Fruit fly (Drosophila melanogaster): Measurements from ENCODE around the gene CG32756.
A peak's percentile ranks its signal among the peaks of the same experiment; 100 is the strongest.

Gene CG32756

DNA sequence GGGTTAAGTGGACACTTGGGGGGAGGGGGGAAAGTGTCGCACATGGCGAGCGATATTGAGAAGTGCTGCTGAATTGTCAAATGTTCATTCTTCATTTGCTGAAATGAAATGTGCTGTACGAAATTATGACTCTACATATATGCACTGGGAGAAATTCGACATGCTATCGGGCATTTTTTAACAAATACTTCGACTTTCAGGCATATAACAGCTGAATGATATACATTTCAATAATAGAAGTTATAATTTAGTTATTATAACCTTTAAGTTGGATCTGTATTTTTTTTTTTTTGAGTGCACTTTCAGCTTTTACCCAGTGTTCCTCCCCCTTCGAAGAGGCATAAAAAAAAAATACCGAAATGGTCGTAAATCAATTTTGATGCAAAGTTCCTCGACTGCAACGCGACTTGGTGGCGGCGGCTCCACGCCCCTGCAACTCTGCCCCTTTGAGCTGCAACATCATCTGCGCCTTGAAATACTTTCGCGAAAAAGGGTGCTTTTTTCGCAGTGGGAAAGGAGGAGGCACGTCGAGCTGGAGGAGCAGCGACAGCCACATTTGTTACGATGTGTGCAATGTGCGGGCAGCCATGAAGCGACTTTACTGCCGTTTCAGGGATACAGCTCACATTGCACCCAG is 28.0 kb downstream of the CG32756 start (continued):
- peak; percentile 1 for TF ChIP-seq CG7839 (tag; optimal IDR thresholded peaks at IDR 0.05)
- TF ChIP-seq cas (GFP tag; IDR thresholded peaks at IDR 0.05): no peak
- TF ChIP-seq CG9817 (tag; optimal IDR thresholded peaks at IDR 0.05): no peak
- no peak for TF ChIP-seq z (GFP tag; IDR thresholded peaks at IDR 0.05)
- TF ChIP-seq lola (GFP tag; optimal IDR thresholded peaks at IDR 0.05): peak in 1 of 3 experiments; percentile 31
- no peak for TF ChIP-seq dati (GFP tag; IDR thresholded peaks at IDR 0.05)
- TF ChIP-seq zen (tag; optimal IDR thresholded peaks at IDR 0.05): no peak
- TF ChIP-seq CG6683 (GFP tag; optimal IDR thresholded peaks at IDR 0.05): no peak
- no peak for TF ChIP-seq CG43689 (GFP tag; IDR thresholded peaks at IDR 0.05)
- TF ChIP-seq emc (GFP tag; optimal IDR thresholded peaks at IDR 0.05): no peak
- no peak for TF ChIP-seq hbn (GFP tag; IDR thresholded peaks at IDR 0.05; ENCODE audit: partially characterized antibody)
- TF ChIP-seq ken (GFP tag; IDR thresholded peaks at IDR 0.05): no peak
- no peak for TF ChIP-seq CG11696 (GFP tag; IDR thresholded peaks at IDR 0.05)
- TF ChIP-seq HLHmδ (GFP tag; optimal IDR thresholded peaks at IDR 0.05): no peak
- TF ChIP-seq Adf1 (GFP tag; IDR thresholded peaks at IDR 0.05): no peak
- no peak for TF ChIP-seq oc (tag; optimal IDR thresholded peaks at IDR 0.05)
- no peak for TF ChIP-seq Max (GFP tag; optimal IDR thresholded peaks at IDR 0.05)
- peak; percentile 28 to 72 for TF ChIP-seq bsh (GFP tag; optimal IDR thresholded peaks at IDR 0.05)
- TF ChIP-seq dan (GFP tag; IDR thresholded peaks at IDR 0.05): no peak
- 0 out of 2 replicates have a peak, but pooled peaks have one; percentile 13 for TF ChIP-seq CG10321 (GFP tag; IDR thresholded peaks at IDR 0.05)
- TF ChIP-seq Kr (GFP tag; optimal IDR thresholded peaks at IDR 0.05): no peak
- TF ChIP-seq Bgb (GFP tag; IDR thresholded peaks at IDR 0.05; ENCODE audit: partially characterized antibody): no peak
- no peak for TF ChIP-seq pfk (GFP tag; optimal IDR thresholded peaks at IDR 0.05)
- no peak for TF ChIP-seq CG15479 (GFP tag; optimal IDR thresholded peaks at IDR 0.05)
- peak; percentile 47; the same call in 2 of the 3 replicates for TF ChIP-seq row (GFP tag; IDR thresholded peaks at IDR 0.05)
- no peak for TF ChIP-seq chn (GFP tag; optimal IDR thresholded peaks at IDR 0.05)
- no peak for TF ChIP-seq Lim3 (GFP tag; IDR thresholded peaks at IDR 0.05)
- no peak for TF ChIP-seq pnt (GFP tag; optimal IDR thresholded peaks at IDR 0.05)
- peak; percentile 35; the same call in 1 of the 2 replicates for TF ChIP-seq CG14441 (GFP tag; IDR thresholded peaks at IDR 0.05)
- no peak for TF ChIP-seq Doc3 (GFP tag; IDR thresholded peaks at IDR 0.05; ENCODE audit: partially characterized antibody)
- TF ChIP-seq ftz-f1 (GFP tag; optimal IDR thresholded peaks at IDR 0.05): no peak
- TF ChIP-seq Ravus (GFP tag; IDR thresholded peaks at IDR 0.05): no peak; the same call in 1 of the 2 replicates
- TF ChIP-seq slbo (GFP tag; IDR thresholded peaks at IDR 0.05): peak; percentile 47
- no peak for TF ChIP-seq Jarid2 (GFP tag; optimal IDR thresholded peaks at IDR 0.05)
- no peak for TF ChIP-seq gcm (GFP tag; optimal IDR thresholded peaks at IDR 0.05)
- TF ChIP-seq twi (tag; optimal IDR thresholded peaks at IDR 0.05): no peak
- no peak for TF ChIP-seq salm (tag; optimal IDR thresholded peaks at IDR 0.05)
- no peak for TF ChIP-seq croc (GFP tag; conservative IDR thresholded peaks at IDR 0.05)
- TF ChIP-seq crol (GFP tag; IDR thresholded peaks at IDR 0.05): no peak
- TF ChIP-seq CG15269 (tag; optimal IDR thresholded peaks at IDR 0.05): peak; percentile 4
- peak; percentile 18 for TF ChIP-seq grau (tag; optimal IDR thresholded peaks at IDR 0.05)
- peak; percentile 53; the same call in 2 of the 3 replicates for TF ChIP-seq zfh1 (GFP tag; IDR thresholded peaks at IDR 0.05)
- no peak for TF ChIP-seq CG18476 (GFP tag; optimal IDR thresholded peaks at IDR 0.05)
- no peak for TF ChIP-seq Bteb2 (GFP tag; optimal IDR thresholded peaks at IDR 0.05)
- no peak for TF ChIP-seq CG1529 (GFP tag; optimal IDR thresholded peaks at IDR 0.05)
- peak; percentile 60 for TF ChIP-seq CG2712 (tag; optimal IDR thresholded peaks at IDR 0.05)
- peak; percentile 2 for TF ChIP-seq Ssrp (tag; optimal IDR thresholded peaks at IDR 0.05)
- TF ChIP-seq CG7271 (tag; optimal IDR thresholded peaks at IDR 0.05): no peak
- TF ChIP-seq Rx (GFP tag; IDR thresholded peaks at IDR 0.05): no peak
- peak; percentile 12 for TF ChIP-seq CG10654 (GFP tag; optimal IDR thresholded peaks at IDR 0.05)
